Fruit fly (Drosophila melanogaster) whole organism, adult: Measurements from ENCODE around the gene Sap30.

Experiments used
- CG11617 ChIP-seq: fragments of 200-800 bp; sonication (Bioruptor generic); optimal IDR thresholded peaks from 2 replicates; lab custom pipeline; 2017; ENCODE audit warnings: mild to moderate bottlenecking, missing biosample characterization, missing genetic modification reagents, missing genetic modification characterization
- CG12768 ChIP-seq: fragments of 200-800 bp; sonication (Bioruptor generic); optimal IDR thresholded peaks from 2 replicates; lab custom pipeline; 2017; ENCODE audit warnings: missing biosample characterization, missing genetic modification characterization, mild to moderate bottlenecking, moderate library complexity, missing genetic modification reagents
- CG14711 ChIP-seq: fragments of 200-800 bp; sonication (Bioruptor generic); optimal IDR thresholded peaks from 2 replicates; lab custom pipeline; 2018; ENCODE audit warnings: missing biosample characterization, mild to moderate bottlenecking, missing genetic modification characterization, moderate library complexity
- CG1620 ChIP-seq: fragments of 200-800 bp; sonication (Bioruptor generic); optimal IDR thresholded peaks from 2 replicates; lab custom pipeline; 2016; ENCODE audit warnings: missing biosample characterization, missing genetic modification characterization
- CG33017 ChIP-seq: fragments of 200-800 bp; sonication (Bioruptor generic); optimal IDR thresholded peaks from 2 replicates; lab custom pipeline; 2018; ENCODE audit warnings: missing biosample characterization, mild to moderate bottlenecking, missing genetic modification characterization, moderate library complexity
- CG5204 ChIP-seq: fragments of 200-800 bp; sonication (Bioruptor generic); optimal IDR thresholded peaks from 2 replicates; lab custom pipeline; 2016; ENCODE audit warnings: missing biosample characterization, missing genetic modification characterization
- CG7045 ChIP-seq: fragments of 200-800 bp; sonication (Bioruptor generic); optimal IDR thresholded peaks from 2 replicates; lab custom pipeline; 2017; ENCODE audit warnings: missing biosample characterization, mild to moderate bottlenecking, missing genetic modification characterization
- CG7101 ChIP-seq: fragments of 200-800 bp; sonication (Bioruptor generic); optimal IDR thresholded peaks from 2 replicates; lab custom pipeline; 2018; ENCODE audit warnings: missing biosample characterization, mild to moderate bottlenecking, missing genetic modification characterization, moderate library complexity
- Clk ChIP-seq: fragments of 200-800 bp; sonication (Bioruptor generic); optimal IDR thresholded peaks from 2 replicates; lab custom pipeline; 2017; ENCODE audit warnings: missing biosample characterization, missing genetic modification characterization
- Crg-1 ChIP-seq: fragments of 200-800 bp; sonication (Bioruptor generic); optimal IDR thresholded peaks from 2 replicates; lab custom pipeline; 2016; ENCODE audit warnings: missing biosample characterization, missing genetic modification characterization
- Hr96 ChIP-seq: fragments of 200-800 bp; sonication (Bioruptor generic); optimal IDR thresholded peaks from 2 replicates; lab custom pipeline; 2016; ENCODE audit warnings: missing biosample characterization, missing genetic modification characterization
- Mnt ChIP-seq: fragments of 200-800 bp; sonication (Bioruptor generic); optimal IDR thresholded peaks from 2 replicates; lab custom pipeline; 2016; ENCODE audit warnings: missing biosample characterization, mild to moderate bottlenecking, missing genetic modification characterization
- bab1 ChIP-seq: fragments of 200-800 bp; sonication (Bioruptor generic); optimal IDR thresholded peaks from 3 replicates; lab custom pipeline; 2019; ENCODE audit warnings: missing biosample characterization, mild to moderate bottlenecking, missing genetic modification characterization, moderate library complexity
- cic ChIP-seq: fragments of 200-800 bp; sonication (Bioruptor generic); optimal IDR thresholded peaks from 2 replicates; lab custom pipeline; 2017; ENCODE audit warnings: missing biosample characterization, mild to moderate bottlenecking, missing genetic modification characterization, moderate library complexity
- cnc ChIP-seq, 2 experiments: fragments of >200 bp; optimal IDR thresholded peaks; 2 replicates each; lab custom pipeline; 2017
- kay ChIP-seq: fragments of 200-800 bp; sonication (Bioruptor generic); peaks from one replicate; lab custom pipeline; 2016; ENCODE audit warnings: missing biosample characterization, missing genetic modification characterization, borderline replicate concordance
- ovo ChIP-seq: fragments of 200-800 bp; sonication (Bioruptor generic); optimal IDR thresholded peaks from 2 replicates; lab custom pipeline; 2016; ENCODE audit warnings: missing biosample characterization, missing genetic modification characterization
- pad ChIP-seq: fragments of 200-800 bp; sonication (Bioruptor generic); optimal IDR thresholded peaks from 3 replicates; lab custom pipeline; 2017; ENCODE audit warnings: missing biosample characterization, missing genetic modification characterization, mild to moderate bottlenecking, moderate library complexity, missing genetic modification reagents
- tj ChIP-seq: fragments of 200-800 bp; sonication (Bioruptor generic); optimal IDR thresholded peaks from 3 replicates; lab custom pipeline; 2017; ENCODE audit warnings: missing biosample characterization, mild to moderate bottlenecking, missing genetic modification characterization, moderate library complexity
- toe ChIP-seq: fragments of 200-800 bp; sonication (Bioruptor generic); optimal IDR thresholded peaks from 2 replicates; lab custom pipeline; 2016; ENCODE audit warnings: missing biosample characterization, missing genetic modification characterization

Sap30 gene

dm6 chrX:16757645-16758044 is 29.4 kb upstream of the Sap30 start:
- TF ChIP-seq ovo (GFP tag; lab: Kevin White, UChicago) (no peak), Hr96 (GFP tag; lab: Kevin White, UChicago) (no peak), CG11617 (GFP tag; lab: Kevin White, UChicago) (no peak), CG33017 (no peak), CG5204 (no peak), toe (GFP tag; lab: Kevin White, UChicago) (no peak)

DNA sequence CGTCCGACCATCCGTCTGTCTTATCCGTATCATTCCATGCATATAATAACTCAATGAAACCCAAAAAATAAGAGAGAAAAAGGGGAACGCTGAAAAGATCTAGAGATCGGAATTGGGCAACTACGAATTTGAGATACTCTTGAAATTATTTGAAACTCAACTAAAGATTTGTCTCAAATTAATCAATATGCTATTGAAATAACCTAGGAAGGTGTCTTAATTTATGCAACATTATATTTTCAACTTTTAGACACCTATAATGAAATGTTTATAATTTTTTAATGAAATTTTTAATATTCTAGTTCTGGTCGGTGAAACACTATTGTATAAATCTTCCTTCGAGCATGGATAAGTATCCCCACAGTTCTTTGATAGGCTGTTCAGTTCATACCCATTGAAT is 26.5 kb upstream of the Sap30 start:
- TF ChIP-seq cnc (optimal IDR thresholded peaks at IDR 0.05; lab: Kevin White, UChicago), result no peak
- TF ChIP-seq CG7045, result no peak
- TF ChIP-seq CG5204, result no peak
- no peak for TF ChIP-seq CG1620 (GFP tag; lab: Kevin White, UChicago)
- TF ChIP-seq tj (GFP tag; lab: Kevin White, UChicago), result no peak
- TF ChIP-seq pad (GFP tag; lab: Kevin White, UChicago), result no peak
- no peak for TF ChIP-seq Hr96 (GFP tag; lab: Kevin White, UChicago)
- no peak for TF ChIP-seq CG11617 (GFP tag; lab: Kevin White, UChicago)
- TF ChIP-seq CG12768 (GFP tag; lab: Kevin White, UChicago), result no peak
- no peak for TF ChIP-seq kay (GFP tag; lab: Kevin White, UChicago)
- TF ChIP-seq CG33017, result no peak
- TF ChIP-seq Mnt (GFP tag; lab: Kevin White, UChicago), result no peak
- no peak for TF ChIP-seq toe (GFP tag; lab: Kevin White, UChicago)
- TF ChIP-seq CG7101, result no peak
- no peak for TF ChIP-seq Clk (GFP tag; lab: Kevin White, UChicago)

DNA sequence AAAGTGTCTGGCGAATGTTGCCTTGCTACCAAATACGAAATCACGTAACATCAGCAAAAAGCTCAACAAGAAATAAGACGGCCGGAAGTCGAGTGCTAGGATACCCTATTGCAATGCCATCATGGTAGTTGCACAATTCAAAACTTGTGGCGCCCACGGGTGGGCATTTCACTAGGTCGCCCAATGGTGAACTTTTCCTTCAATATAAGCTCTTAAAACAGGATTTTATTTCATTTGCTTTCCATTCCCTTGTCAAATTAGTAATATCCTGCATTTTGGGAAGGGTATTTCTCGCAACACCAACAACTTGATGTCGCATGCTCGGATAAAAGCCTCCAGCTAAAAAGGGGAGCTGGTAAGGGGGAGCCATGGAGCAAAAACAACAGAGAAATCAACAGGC is 25.6 kb upstream of the Sap30 start:
- TF ChIP-seq pad (GFP tag; lab: Kevin White, UChicago) (no peak), toe (GFP tag; lab: Kevin White, UChicago) (no peak), CG11617 (GFP tag; lab: Kevin White, UChicago) (no peak), cic (GFP tag; lab: Kevin White, UChicago) (no peak), bab1 (GFP tag; lab: Kevin White, UChicago) (no peak), kay (GFP tag; lab: Kevin White, UChicago) (no peak), Hr96 (GFP tag; lab: Kevin White, UChicago) (no peak), CG1620 (GFP tag; lab: Kevin White, UChicago) (no peak), Mnt (GFP tag; lab: Kevin White, UChicago) (no peak), CG7045 (no peak), CG7101 (no peak), Crg-1 (GFP tag; lab: Kevin White, UChicago) (no peak), CG33017 (no peak), tj (GFP tag; lab: Kevin White, UChicago) (no peak), cnc (optimal IDR thresholded peaks at IDR 0.05; lab: Kevin White, UChicago) (no peak), CG12768 (GFP tag; lab: Kevin White, UChicago) (no peak), CG5204 (no peak)

dm6 chrX:16764955-16765354 is 22.1 kb upstream of the Sap30 start:
- TF ChIP-seq pad (GFP tag; lab: Kevin White, UChicago) (no peak), cic (GFP tag; lab: Kevin White, UChicago) (no peak)

dm6 chrX:16765809-16766208 is 21.3 kb upstream of the Sap30 start:
- TF ChIP-seq Mnt (GFP tag; lab: Kevin White, UChicago) (no peak), Hr96 (GFP tag; lab: Kevin White, UChicago) (no peak), Clk (GFP tag; lab: Kevin White, UChicago) (no peak), CG33017 (no peak), CG1620 (GFP tag; lab: Kevin White, UChicago) (no peak), CG12768 (GFP tag; lab: Kevin White, UChicago) (no peak), cnc (optimal IDR thresholded peaks at IDR 0.05; lab: Kevin White, UChicago) (no peak), toe (GFP tag; lab: Kevin White, UChicago) (no peak), tj (GFP tag; lab: Kevin White, UChicago) (no peak), CG14711 (tag; lab: Kevin White, UChicago) (no peak), ovo (GFP tag; lab: Kevin White, UChicago) (no peak), CG7101 (no peak), pad (GFP tag; lab: Kevin White, UChicago) (no peak), bab1 (GFP tag; lab: Kevin White, UChicago) (no peak), CG11617 (GFP tag; lab: Kevin White, UChicago) (no peak), Crg-1 (GFP tag; lab: Kevin White, UChicago) (no peak), CG7045 (no peak), kay (GFP tag; lab: Kevin White, UChicago) (no peak), CG5204 (no peak), cic (GFP tag; lab: Kevin White, UChicago) (no peak)

dm6 chrX:16766868-16767431 is 20.1 kb upstream of the Sap30 start:
- TF ChIP-seq CG5204 (no peak), kay (GFP tag; lab: Kevin White, UChicago) (no peak), Hr96 (GFP tag; lab: Kevin White, UChicago) (no peak), tj (GFP tag; lab: Kevin White, UChicago) (no peak), CG14711 (tag; lab: Kevin White, UChicago) (no peak), CG1620 (GFP tag; lab: Kevin White, UChicago) (no peak)
